Worm (Caenorhabditis elegans) whole organism, mixed stage, embryonic: ENCODE data around the gene T15B12.2.
A peak's percentile ranks its signal among the peaks of the same experiment; 100 is the strongest.

Experiments
- M03D4.4 ChIP-seq: sonication (generic microtip); optimal IDR thresholded peaks from 2 replicates; lab custom pipeline; 2017; ENCODE audit warnings: mild to moderate bottlenecking, missing genetic modification characterization, missing compliant biosample characterization
- bed-3 ChIP-seq: fragments of 200-800 bp; sonication (Bioruptor generic); optimal IDR thresholded peaks from 3 replicates; lab custom pipeline; 2018; ENCODE audit warnings: mild to moderate bottlenecking, missing genetic modification characterization, moderate library complexity, missing compliant biosample characterization
- ceh-43 ChIP-seq: fragments of 200-800 bp; sonication (Bioruptor generic); optimal IDR thresholded peaks from 2 replicates; lab custom pipeline; 2018; ENCODE audit warnings: mild to moderate bottlenecking, missing genetic modification characterization, moderate library complexity, missing compliant biosample characterization
- ces-1 ChIP-seq: fragments of 150-350 bp; optimal IDR thresholded peaks from 2 replicates; lab custom pipeline; 2014; ENCODE audit warnings: missing biosample characterization, missing genetic modification reagents, missing genetic modification characterization
- cnd-1 ChIP-seq: fragments of 200-800 bp; sonication (Bioruptor generic); optimal IDR thresholded peaks from 2 replicates; lab custom pipeline; 2018; ENCODE audit warnings: mild to moderate bottlenecking, missing genetic modification characterization, missing compliant biosample characterization
- drap-1 ChIP-seq: fragments of 200-800 bp; sonication (Bioruptor generic); optimal IDR thresholded peaks from 3 replicates; lab custom pipeline; 2018; ENCODE audit warnings: mild to moderate bottlenecking, missing genetic modification characterization, missing compliant biosample characterization
- elt-1 ChIP-seq: sonication (generic microtip); optimal IDR thresholded peaks from 2 replicates; lab custom pipeline; 2017; ENCODE audit warnings: missing genetic modification characterization, mild to moderate bottlenecking, missing compliant biosample characterization, antibody characterized with exemption, moderate library complexity, borderline replicate concordance; ENCODE audit not compliant: insufficient read depth
- elt-3 ChIP-seq: fragments of 150-350 bp; optimal IDR thresholded peaks from 2 replicates; lab custom pipeline; 2014; ENCODE audit warnings: missing biosample characterization, missing genetic modification characterization
- flh-1 ChIP-seq: fragments of 200-800 bp; sonication (Bioruptor generic); optimal IDR thresholded peaks from 2 replicates; lab custom pipeline; 2018; ENCODE audit warnings: mild to moderate bottlenecking, missing genetic modification characterization, moderate library complexity, missing compliant biosample characterization
- ham-2 ChIP-seq: fragments of 200-800 bp; sonication (Bioruptor generic); optimal IDR thresholded peaks from 2 replicates; lab custom pipeline; 2018; ENCODE audit warnings: mild to moderate bottlenecking, missing genetic modification characterization, missing compliant biosample characterization
- lin-13 ChIP-seq: fragments of 150-350 bp; optimal IDR thresholded peaks from 2 replicates; lab custom pipeline; 2014; ENCODE audit warnings: missing biosample characterization, missing genetic modification characterization
- lin-32 ChIP-seq: fragments of 200-800 bp; sonication (Bioruptor generic); optimal IDR thresholded peaks from 2 replicates; lab custom pipeline; 2018; ENCODE audit warnings: mild to moderate bottlenecking, missing genetic modification characterization, missing compliant biosample characterization
- lsy-2 ChIP-seq: fragments of 150-350 bp; optimal IDR thresholded peaks from 2 replicates; lab custom pipeline; 2014; ENCODE audit warnings: missing biosample characterization, missing genetic modification characterization
- mab-5 ChIP-seq: fragments of 150-350 bp; optimal IDR thresholded peaks from 2 replicates; lab custom pipeline; 2014; ENCODE audit warnings: missing biosample characterization, missing genetic modification characterization
- mep-1 ChIP-seq: fragments of 150-350 bp; optimal IDR thresholded peaks from 2 replicates; lab custom pipeline; 2017; ENCODE audit warnings: missing biosample characterization, missing genetic modification reagents, missing genetic modification characterization, inconsistent platforms
- mls-2 ChIP-seq: sonication (generic microtip); optimal IDR thresholded peaks from 2 replicates; lab custom pipeline; 2016; ENCODE audit warnings: mild to moderate bottlenecking, missing genetic modification characterization, moderate library complexity, missing compliant biosample characterization
- nhr-12 ChIP-seq: fragments of 150-350 bp; optimal IDR thresholded peaks from 2 replicates; lab custom pipeline; 2014; ENCODE audit warnings: missing biosample characterization, missing genetic modification characterization
- nhr-2 ChIP-seq: fragments of 150-350 bp; optimal IDR thresholded peaks from 2 replicates; lab custom pipeline; 2014; ENCODE audit warnings: missing biosample characterization, missing genetic modification characterization
- nhr-237 ChIP-seq: fragments of 150-350 bp; optimal IDR thresholded peaks from 2 replicates; lab custom pipeline; 2014; ENCODE audit warnings: missing biosample characterization, missing genetic modification characterization
- nhr-76 ChIP-seq: sonication (generic microtip); optimal IDR thresholded peaks from 2 replicates; lab custom pipeline; 2017; ENCODE audit warnings: missing biosample characterization, missing genetic modification characterization
- pha-4 ChIP-seq: fragments of 150-350 bp; optimal IDR thresholded peaks from 2 replicates; lab custom pipeline; 2018; ENCODE audit warnings: missing biosample characterization, missing genetic modification reagents, missing genetic modification characterization
- sem-2 ChIP-seq: fragments of 200-800 bp; sonication (Bioruptor generic); optimal IDR thresholded peaks from 2 replicates; lab custom pipeline; 2018; ENCODE audit warnings: mild to moderate bottlenecking, missing genetic modification characterization, missing compliant biosample characterization
- snpc-4 ChIP-seq: fragments of 150-350 bp; optimal IDR thresholded peaks from 2 replicates; lab custom pipeline; 2014; ENCODE audit warnings: missing biosample characterization, missing genetic modification characterization
- sptf-1 ChIP-seq: sonication (generic microtip); optimal IDR thresholded peaks from 2 replicates; lab custom pipeline; 2017; ENCODE audit warnings: mild to moderate bottlenecking, missing genetic modification characterization, moderate library complexity, missing compliant biosample characterization
- unc-120 ChIP-seq: sonication (generic microtip); optimal IDR thresholded peaks from 2 replicates; lab custom pipeline; 2017; ENCODE audit warnings: missing genetic modification characterization, missing compliant biosample characterization; ENCODE audit not compliant: poor library complexity, severe bottlenecking
- unc-39 ChIP-seq: fragments of 150-350 bp; optimal IDR thresholded peaks from 2 replicates; lab custom pipeline; 2014; ENCODE audit warnings: missing biosample characterization, missing genetic modification characterization

T15B12.2 gene

DNA sequence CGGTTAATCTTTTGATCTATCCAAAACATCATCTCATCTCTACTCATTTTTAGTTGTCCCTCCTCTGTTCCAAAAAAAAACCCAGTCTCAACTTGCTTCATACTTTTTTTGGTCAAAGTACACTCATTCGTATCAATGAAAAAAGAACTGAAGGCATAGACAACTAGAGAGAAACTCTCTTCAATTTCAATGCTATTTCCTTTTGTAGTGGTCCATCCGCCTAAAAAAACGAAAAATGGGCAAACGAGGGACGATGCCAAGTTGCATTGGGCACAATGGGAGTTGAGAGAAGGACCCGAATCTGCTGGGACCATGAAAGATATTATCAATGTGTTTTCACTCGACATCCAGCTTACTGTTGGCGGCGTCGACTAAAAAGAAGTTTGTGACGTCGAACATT is 21.5 kb downstream of the T15B12.2 start:
- TF ChIP-seq ham-2 (GFP tag; lab: Kevin White, UChicago) (no peak), sptf-1 (tag; lab: Kevin White, UChicago) (no peak), pha-4 (tag; lab: Kevin White, UChicago) (no peak), unc-120 (tag; lab: Kevin White, UChicago) (no peak), flh-1 (GFP tag; lab: Kevin White, UChicago) (no peak), nhr-237 (tag; lab: Kevin White, UChicago) (no peak), cnd-1 (tag; lab: Kevin White, UChicago) (no peak), lsy-2 (tag; lab: Kevin White, UChicago) (no peak), unc-39 (tag; lab: Kevin White, UChicago) (no peak)

DNA sequence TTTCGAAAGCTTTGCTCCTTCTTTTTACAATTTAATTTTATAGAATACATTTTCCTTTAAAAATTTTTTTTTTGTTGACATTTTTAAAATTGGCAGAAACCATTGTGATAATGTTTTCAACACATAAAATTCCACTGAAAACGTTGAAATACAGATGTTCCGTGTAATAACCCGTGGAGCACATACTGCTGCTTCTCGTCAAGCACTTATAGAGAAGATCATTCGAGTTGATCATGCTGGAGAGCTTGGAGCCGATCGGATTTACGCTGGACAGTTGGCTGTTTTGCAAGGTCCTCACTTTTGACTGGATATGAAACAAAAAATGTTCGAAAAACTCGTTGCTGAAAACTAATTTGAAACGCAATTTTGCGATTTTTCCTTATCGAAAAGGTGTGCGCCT is 23.9 kb downstream of the T15B12.2 start, which contains the start of gene clk-1:
Gene clk-1 (plus strand): TSS at position 155 of the 400 bp plus-strand sequence.
- TF ChIP-seq ces-1: no peak
- TF ChIP-seq elt-1 (tag; lab: Kevin White, UChicago): no peak
- no peak for TF ChIP-seq lin-32 (GFP tag; lab: Kevin White, UChicago)
- no peak for TF ChIP-seq pha-4 (tag; lab: Kevin White, UChicago)
- no peak for TF ChIP-seq cnd-1 (tag; lab: Kevin White, UChicago)
- TF ChIP-seq nhr-76: no peak
- no peak for TF ChIP-seq bed-3 (GFP tag; lab: Kevin White, UChicago)
- no peak for TF ChIP-seq flh-1 (GFP tag; lab: Kevin White, UChicago)
- no peak for TF ChIP-seq elt-3 (tag; lab: Kevin White, UChicago)
- TF ChIP-seq unc-120 (tag; lab: Kevin White, UChicago): no peak

DNA sequence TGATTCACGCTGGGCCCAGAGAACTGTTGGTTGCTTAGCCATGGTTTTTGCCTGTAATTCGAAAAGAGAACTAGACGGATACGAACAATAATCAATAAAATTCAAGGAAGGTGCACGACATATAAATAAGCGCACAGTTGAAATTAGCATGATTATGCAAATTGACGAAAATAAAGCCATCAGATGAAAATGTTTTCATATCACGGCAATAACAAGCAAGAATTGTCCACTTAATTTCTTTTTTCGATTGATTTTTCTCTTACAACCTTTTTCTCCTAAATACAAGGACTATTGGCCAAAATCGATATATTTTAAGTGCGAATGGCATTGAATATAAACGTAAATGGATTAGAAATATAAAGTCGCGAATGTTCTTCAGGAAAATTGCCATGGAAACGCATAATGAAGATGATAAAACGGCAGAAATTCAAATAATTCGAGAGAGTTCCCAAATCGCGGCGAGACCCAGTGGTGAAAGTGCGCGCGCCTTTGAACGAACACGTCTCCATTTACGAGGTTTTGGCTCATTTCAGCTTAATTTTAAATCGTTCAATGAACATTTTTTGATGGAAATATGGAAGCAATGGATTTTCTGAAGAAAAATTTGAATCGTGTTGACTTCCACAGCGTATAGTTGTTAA is 26.9 kb downstream of the T15B12.2 start, which contains the start of the genes daf-41 and toc-1:
Gene daf-41 (minus strand): TSS at position 51 of the 641 bp plus-strand sequence.
Gene toc-1 (plus strand): TSS at position 537 of the 641 bp plus-strand sequence.
- TF ChIP-seq nhr-76: no peak
- TF ChIP-seq ceh-43 (GFP tag; lab: Kevin White, UChicago): no peak
- TF ChIP-seq sptf-1 (tag; lab: Kevin White, UChicago): no peak
- TF ChIP-seq M03D4.4 (tag; lab: Kevin White, UChicago): no peak
- TF ChIP-seq lin-32 (GFP tag; lab: Kevin White, UChicago): no peak
- TF ChIP-seq mls-2 (tag; lab: Kevin White, UChicago): peak; percentile 55
- TF ChIP-seq ces-1: peak; percentile 72
- peak; percentile 24 for TF ChIP-seq nhr-237 (tag; lab: Kevin White, UChicago)
- TF ChIP-seq drap-1 (GFP tag; lab: Kevin White, UChicago): no peak
- TF ChIP-seq unc-120 (tag; lab: Kevin White, UChicago): peak; percentile 56
- TF ChIP-seq mep-1 (tag; lab: Kevin White, UChicago): peak; percentile 64

DNA sequence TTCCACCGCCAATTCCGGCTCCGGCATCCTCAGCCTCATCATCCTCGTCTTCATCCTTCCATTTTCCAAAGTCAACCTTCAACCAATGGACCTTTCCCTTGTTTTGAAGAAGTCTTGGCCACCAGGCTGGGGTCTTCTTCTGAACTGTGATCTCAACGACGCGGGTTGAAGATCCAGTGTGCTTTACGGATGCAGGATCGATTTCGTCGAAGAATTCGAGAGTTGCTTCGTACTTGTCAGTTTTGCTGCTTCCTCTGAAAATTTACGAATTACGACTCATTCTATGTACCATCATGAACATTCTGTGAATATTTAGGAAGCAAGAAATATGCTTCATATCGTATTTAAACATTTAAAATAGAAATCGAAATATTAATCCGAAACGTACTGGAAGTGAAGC is 27.4 kb downstream of the T15B12.2 start:
- no peak for TF ChIP-seq mab-5
- no peak for TF ChIP-seq sptf-1 (tag; lab: Kevin White, UChicago)
- TF ChIP-seq ham-2 (GFP tag; lab: Kevin White, UChicago): no peak
- no peak for TF ChIP-seq snpc-4 (tag; lab: Kevin White, UChicago)
- no peak for TF ChIP-seq unc-120 (tag; lab: Kevin White, UChicago)
- no peak for TF ChIP-seq sem-2
- no peak for TF ChIP-seq lsy-2 (tag; lab: Kevin White, UChicago)
- no peak for TF ChIP-seq elt-1 (tag; lab: Kevin White, UChicago)
- TF ChIP-seq nhr-12 (tag; lab: Kevin White, UChicago): no peak
- no peak for TF ChIP-seq mep-1 (tag; lab: Kevin White, UChicago)
- no peak for TF ChIP-seq unc-39 (tag; lab: Kevin White, UChicago)
- TF ChIP-seq lin-13 (tag; lab: Kevin White, UChicago): no peak
- TF ChIP-seq pha-4 (tag; lab: Kevin White, UChicago): no peak
- TF ChIP-seq, all 35 proteins: peak for 0

DNA sequence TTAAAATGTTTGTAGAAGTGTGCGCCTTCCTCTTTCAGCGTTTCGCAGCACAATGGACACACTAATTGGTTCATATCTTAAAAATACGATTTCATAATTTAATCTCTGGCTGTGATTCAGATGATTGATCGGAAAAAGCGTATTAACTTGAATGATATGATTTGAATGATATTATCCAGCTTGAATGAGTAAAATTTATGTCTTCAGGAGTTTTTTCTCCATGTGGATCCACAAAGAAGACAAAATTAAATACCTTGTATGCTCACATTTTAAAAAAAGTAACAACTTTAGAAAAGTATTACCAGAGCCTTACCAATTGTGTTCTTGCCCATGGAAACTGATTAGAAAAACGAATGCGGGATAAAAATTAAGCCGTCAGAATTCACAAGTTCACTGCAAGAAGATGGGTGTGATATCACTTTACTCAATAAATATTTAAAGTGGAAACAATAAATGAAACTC is 28.3 kb downstream of the T15B12.2 start, which contains the start of gene ztf-8:
Gene ztf-8 (minus strand): TSS at position 76 of the 462 bp plus-strand sequence.
- TF ChIP-seq nhr-2 (tag; lab: Kevin White, UChicago): no peak
- peak; percentile 3 for TF ChIP-seq ces-1
- TF ChIP-seq, all 35 proteins: peak for 1
